Fruit fly (Drosophila melanogaster): ENCODE results near the gene CG31517.

CG31517 gene

dm6 chr3R:13984922-13985581 lies 36.8 kb downstream of the CG31517 start (continued):
- TF ChIP-seq lola (GFP tag; optimal IDR thresholded peaks at IDR 0.05): peak in 1 of 3 experiments; percentile 88
- TF ChIP-seq Nf-YC (tag; optimal IDR thresholded peaks at IDR 0.05): no peak
- peak; percentile 67 for TF ChIP-seq sisA (GFP tag; IDR thresholded peaks at IDR 0.05)
- peak; percentile 36 for TF ChIP-seq CG11723 (GFP tag; optimal IDR thresholded peaks at IDR 0.05)
- TF ChIP-seq CG3407 (GFP tag; optimal IDR thresholded peaks at IDR 0.05): peak; percentile 63
- TF ChIP-seq CG8281 (tag; optimal IDR thresholded peaks at IDR 0.05): peak; percentile 21
- TF ChIP-seq Hr3 (GFP tag; optimal IDR thresholded peaks at IDR 0.05): peak; percentile 59
- TF ChIP-seq ken (GFP tag; IDR thresholded peaks at IDR 0.05): peak; percentile 30; the same call in 1 of the 3 replicates
- TF ChIP-seq CG1603 (tag; optimal IDR thresholded peaks at IDR 0.05): peak; percentile 88
- peak; percentile 5 for TF ChIP-seq Myb (GFP tag; optimal IDR thresholded peaks at IDR 0.05)
- TF ChIP-seq trh (GFP tag; optimal IDR thresholded peaks at IDR 0.05): peak; percentile 16
- 0 out of 2 replicates have a peak, but pooled peaks have one; percentile 22 for TF ChIP-seq Rx (GFP tag; IDR thresholded peaks at IDR 0.05)
- TF ChIP-seq stwl (tag; optimal IDR thresholded peaks at IDR 0.05): peak; percentile 43
- no peak for TF ChIP-seq CG7987 (GFP tag; optimal IDR thresholded peaks at IDR 0.05)
- peak; percentile 84 for TF ChIP-seq trem (tag; optimal IDR thresholded peaks at IDR 0.05)
- peak; percentile 52 for TF ChIP-seq CG30431 (GFP tag; optimal IDR thresholded peaks at IDR 0.05)
- TF ChIP-seq Taf1 (GFP tag; IDR thresholded peaks at IDR 0.05): no peak
- no peak for TF ChIP-seq CG6175 (GFP tag; IDR thresholded peaks at IDR 0.05)
- peak; percentile 62 for TF ChIP-seq CG10462 (GFP tag; optimal IDR thresholded peaks at IDR 0.05)
- TF ChIP-seq Spps (tag; optimal IDR thresholded peaks at IDR 0.05): peak; percentile 72
- peak; percentile 64 to 70 for TF ChIP-seq dpn (GFP tag; optimal IDR thresholded peaks at IDR 0.05)
- TF ChIP-seq CG10267 (tag; optimal IDR thresholded peaks at IDR 0.05): peak; percentile 83
- peak; percentile 89 for TF ChIP-seq zfh1 (GFP tag; IDR thresholded peaks at IDR 0.05)
- no peak for TF ChIP-seq crp (GFP tag; optimal IDR thresholded peaks at IDR 0.05)
- TF ChIP-seq CG17359 (tag; optimal IDR thresholded peaks at IDR 0.05): peak; percentile 72
- TF ChIP-seq sug (tag; optimal IDR thresholded peaks at IDR 0.05): no peak
- peak; percentile 68 for TF ChIP-seq twi (tag; optimal IDR thresholded peaks at IDR 0.05)
- TF ChIP-seq lilli (GFP tag; optimal IDR thresholded peaks at IDR 0.05): peak; percentile 61
- TF ChIP-seq amos (GFP tag; IDR thresholded peaks at IDR 0.05; ENCODE audit: partially characterized antibody): no peak
- TF ChIP-seq fu2 (GFP tag; optimal IDR thresholded peaks at IDR 0.05): no peak
- TF ChIP-seq CG6683 (GFP tag; optimal IDR thresholded peaks at IDR 0.05): peak; percentile 33
- TF ChIP-seq CG2120 (GFP tag; optimal IDR thresholded peaks at IDR 0.05): peak; percentile 6
- peak; percentile 48 for TF ChIP-seq Mad (GFP tag; optimal IDR thresholded peaks at IDR 0.05)
- peak; percentile 41 for TF ChIP-seq slbo (GFP tag; IDR thresholded peaks at IDR 0.05)
- TF ChIP-seq Trl (optimal IDR thresholded peaks at IDR 0.05): no peak
- TF ChIP-seq Trl (GFP tag; optimal IDR thresholded peaks at IDR 0.05): peak; percentile 64
- TF ChIP-seq sr (GFP tag; IDR thresholded peaks at IDR 0.05): no peak
- TF ChIP-seq kay (GFP tag; optimal IDR thresholded peaks at IDR 0.05): peak; percentile 5
- peak; percentile 78 for TF ChIP-seq CG10209 (GFP tag; optimal IDR thresholded peaks at IDR 0.05)
- no peak for TF ChIP-seq hbn (GFP tag; IDR thresholded peaks at IDR 0.05; ENCODE audit: partially characterized antibody)
- TF ChIP-seq CG8944 (GFP tag; optimal IDR thresholded peaks at IDR 0.05): peak; percentile 66
- no peak for TF ChIP-seq nerfin-2 (GFP tag; IDR thresholded peaks at IDR 0.05; ENCODE audit: partially characterized antibody)
- peak; percentile 26 for TF ChIP-seq psq (GFP tag; optimal IDR thresholded peaks at IDR 0.05)
- TF ChIP-seq br (optimal IDR thresholded peaks at IDR 0.05): no peak
- no peak for TF ChIP-seq CG5953 (GFP tag; IDR thresholded peaks at IDR 0.05)
- TF ChIP-seq dmrt11E (tag; optimal IDR thresholded peaks at IDR 0.05): peak; percentile 92
- peak; percentile 33; the same call in 1 of the 2 replicates for TF ChIP-seq ssp (GFP tag; IDR thresholded peaks at IDR 0.05)
- no peak for TF ChIP-seq CG9797 (GFP tag; optimal IDR thresholded peaks at IDR 0.05)
- TF ChIP-seq row (GFP tag; IDR thresholded peaks at IDR 0.05): peak; percentile 74

Data from whole organism, embryonic.